Worm (Caenorhabditis elegans) whole organism, midembryonic: ENCODE measurements around the gene W09H1.1.

Experiments used
- T22C8.4 ChIP-seq: fragments of 200-800 bp; sonication (Bioruptor generic); IDR thresholded peaks from 2 replicates; pipeline ENCODE4 v1.3.6; 2022; ENCODE audit warnings: missing genetic modification characterization, missing compliant biosample characterization
- cog-1 ChIP-seq: sonication (generic microtip); optimal IDR thresholded peaks from 2 replicates; lab custom pipeline; 2016; ENCODE audit warnings: missing genetic modification characterization, missing compliant biosample characterization
- flt-1 ChIP-seq: fragments of 200-800 bp; sonication (Bioruptor generic); IDR thresholded peaks from 2 replicates; pipeline ENCODE4 v1.3.6; 2022; ENCODE audit warnings: missing genetic modification characterization, missing compliant biosample characterization
- klf-2 ChIP-seq: fragments of 200-800 bp; sonication (Bioruptor generic); conservative IDR thresholded peaks from 2 replicates; pipeline ENCODE4 v1.3.6; 2022; ENCODE audit warnings: missing genetic modification reagents, missing genetic modification characterization, missing compliant biosample characterization
- med-1 ChIP-seq: sonication (generic microtip); optimal IDR thresholded peaks from 2 replicates; lab custom pipeline; 2017; ENCODE audit warnings: missing genetic modification characterization, mild to moderate bottlenecking, missing compliant biosample characterization, antibody characterized with exemption, missing genetic modification reagents; ENCODE audit not compliant: insufficient read depth
- ref-1 ChIP-seq: fragments of 200-800 bp; sonication (Bioruptor generic); conservative IDR thresholded peaks from 2 replicates; pipeline ENCODE4 v1.3.6; 2022; ENCODE audit warnings: missing genetic modification reagents, missing genetic modification characterization, missing compliant biosample characterization
- tab-1 ChIP-seq: fragments of 200-800 bp; sonication (Bioruptor generic); IDR thresholded peaks from 2 replicates; pipeline ENCODE4 v1.3.6; 2022; ENCODE audit warnings: missing genetic modification characterization, missing compliant biosample characterization
- ztf-23 ChIP-seq: fragments of 200-800 bp; sonication (Bioruptor generic); IDR thresholded peaks from 2 replicates; pipeline ENCODE4 v1.3.6; 2022; ENCODE audit warnings: missing genetic modification reagents, missing genetic modification characterization, missing compliant biosample characterization
- ztf-29 ChIP-seq: fragments of 200-800 bp; sonication (Bioruptor generic); IDR thresholded peaks from 2 replicates; pipeline ENCODE4 v1.3.6; 2022; ENCODE audit warnings: missing genetic modification reagents, missing genetic modification characterization, missing compliant biosample characterization

Gene W09H1.1

DNA sequence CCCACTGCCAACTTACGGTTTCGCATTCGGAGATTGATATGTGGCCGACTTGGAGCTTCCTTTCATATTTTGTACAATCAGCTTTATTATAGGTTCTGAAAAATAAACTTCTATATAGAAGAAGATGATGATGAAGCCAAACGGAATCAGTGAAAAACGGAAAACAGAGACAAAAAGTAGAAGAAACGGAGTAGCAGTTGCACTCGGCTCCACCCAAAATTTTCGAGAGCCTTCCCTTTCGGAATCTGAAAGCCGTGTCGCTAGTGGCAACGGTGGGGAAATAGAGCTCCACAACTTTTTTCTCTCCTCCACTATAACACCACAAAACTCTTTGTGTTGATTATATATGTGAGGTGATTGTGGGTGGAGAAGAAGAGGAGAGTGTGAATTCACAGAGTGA is at the start of gene W09H1.1:
Gene W09H1.1, minus strand, starts transcription at position 101 of the 400 bp plus-strand sequence.
- TF ChIP-seq klf-2 (GFP tag; lab: Robert Waterston, UW) (no peak), ztf-29 (GFP tag; lab: Robert Waterston, UW) (no peak)

DNA sequence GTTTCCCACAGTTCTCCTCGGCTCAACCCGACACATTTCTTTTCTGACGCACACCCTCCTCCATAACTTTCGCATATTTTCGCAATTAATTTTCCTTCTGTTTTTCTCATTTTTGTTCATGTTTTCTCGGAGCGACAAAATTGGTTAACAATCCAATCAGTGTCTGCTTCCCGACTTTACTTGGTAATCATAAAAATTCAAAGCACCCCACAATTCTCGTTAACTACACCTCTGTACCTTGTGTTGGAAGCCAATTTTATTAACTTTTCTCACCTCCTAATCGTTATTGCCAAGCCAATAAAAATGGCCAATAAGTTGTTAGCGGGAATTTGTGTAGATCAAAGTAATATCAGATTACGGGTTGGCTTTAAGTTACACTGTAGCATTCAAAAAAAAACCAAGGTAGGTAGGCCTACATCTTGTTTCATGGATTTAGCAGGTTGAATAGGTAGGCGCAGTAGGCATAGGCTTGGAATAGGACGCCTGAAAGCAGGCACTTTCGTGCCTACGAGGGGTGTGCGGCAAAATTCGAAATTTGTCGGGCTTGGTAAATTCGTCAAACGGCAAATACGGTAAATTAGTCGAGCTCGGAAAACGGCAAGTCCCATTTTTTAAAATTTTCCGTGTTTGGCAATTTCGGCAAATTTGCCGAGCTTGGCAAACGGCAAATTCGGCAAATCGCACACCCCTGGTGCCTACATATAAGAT is 49.3 kb upstream of the W09H1.1 start:
- TF ChIP-seq klf-2 (GFP tag; lab: Robert Waterston, UW) (no peak), flt-1 (GFP tag; lab: Robert Waterston, UW) (no peak), cog-1 (tag; lab: Kevin White, UChicago) (no peak), med-1 (GFP tag; lab: Kevin White, UChicago) (no peak), tab-1 (GFP tag; lab: Robert Waterston, UW) (no peak), ref-1 (GFP tag; lab: Robert Waterston, UW) (no peak), ztf-29 (GFP tag; lab: Robert Waterston, UW) (no peak), T22C8.4 (GFP tag; lab: Robert Waterston, UW) (no peak), ztf-23 (GFP tag; lab: Robert Waterston, UW) (no peak)

DNA sequence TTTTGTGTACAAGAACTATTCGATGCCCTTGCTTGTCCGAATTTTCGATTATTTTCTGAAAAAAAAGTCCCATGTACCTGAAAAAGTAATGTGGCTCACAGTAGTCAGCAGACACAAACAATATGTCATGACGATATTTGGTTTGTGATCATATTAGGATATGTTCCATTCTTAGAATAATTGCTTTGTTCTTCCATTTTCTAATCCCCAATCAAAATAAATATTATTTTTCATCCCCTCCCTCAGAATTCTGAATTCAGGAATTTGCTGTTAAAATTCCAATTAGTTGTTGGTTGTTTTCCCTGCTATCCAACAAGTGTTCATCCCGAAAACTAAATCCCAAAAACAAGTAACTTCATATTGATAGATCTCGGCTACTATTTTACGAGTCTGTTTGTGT is 38.0 kb upstream of the W09H1.1 start:
- no peak for TF ChIP-seq T22C8.4 (GFP tag; lab: Robert Waterston, UW)
- no peak for TF ChIP-seq ztf-29 (GFP tag; lab: Robert Waterston, UW)
- no peak for TF ChIP-seq ztf-23 (GFP tag; lab: Robert Waterston, UW)
- TF ChIP-seq flt-1 (GFP tag; lab: Robert Waterston, UW) = no peak
- no peak for TF ChIP-seq cog-1 (tag; lab: Kevin White, UChicago)
- no peak for TF ChIP-seq klf-2 (GFP tag; lab: Robert Waterston, UW)
- no peak for TF ChIP-seq med-1 (GFP tag; lab: Kevin White, UChicago)
- TF ChIP-seq ref-1 (GFP tag; lab: Robert Waterston, UW) = no peak

DNA sequence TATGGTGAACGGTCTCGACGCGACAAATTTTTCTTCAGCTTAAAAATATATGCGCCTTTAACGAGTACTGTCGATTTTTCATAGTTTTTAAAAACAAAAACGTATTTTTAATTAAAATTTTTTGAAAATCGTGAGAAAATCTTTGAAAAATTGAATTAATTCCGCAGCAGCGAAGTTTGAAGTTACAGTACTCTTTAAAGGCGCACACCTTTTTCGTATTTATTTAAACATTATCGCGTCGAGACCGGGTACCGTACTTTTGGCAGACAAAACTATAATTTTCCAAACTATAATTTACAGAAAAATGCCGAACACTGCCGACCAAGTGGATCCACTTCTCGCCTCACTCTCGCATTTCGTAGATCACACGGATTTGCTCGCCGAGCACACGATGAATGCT is 34.4 kb upstream of the W09H1.1 start, which contains the start of gene F15D4.2:
Gene F15D4.2, plus strand, starts transcription at position 301 of the 400 bp plus-strand sequence.
- TF ChIP-seq cog-1 (tag; lab: Kevin White, UChicago) (no peak), ztf-23 (GFP tag; lab: Robert Waterston, UW) (no peak), klf-2 (GFP tag; lab: Robert Waterston, UW) (no peak), T22C8.4 (GFP tag; lab: Robert Waterston, UW) (no peak), tab-1 (GFP tag; lab: Robert Waterston, UW) (no peak), flt-1 (GFP tag; lab: Robert Waterston, UW) (no peak), med-1 (GFP tag; lab: Kevin White, UChicago) (no peak), ref-1 (GFP tag; lab: Robert Waterston, UW) (no peak), ztf-29 (GFP tag; lab: Robert Waterston, UW) (no peak)

DNA sequence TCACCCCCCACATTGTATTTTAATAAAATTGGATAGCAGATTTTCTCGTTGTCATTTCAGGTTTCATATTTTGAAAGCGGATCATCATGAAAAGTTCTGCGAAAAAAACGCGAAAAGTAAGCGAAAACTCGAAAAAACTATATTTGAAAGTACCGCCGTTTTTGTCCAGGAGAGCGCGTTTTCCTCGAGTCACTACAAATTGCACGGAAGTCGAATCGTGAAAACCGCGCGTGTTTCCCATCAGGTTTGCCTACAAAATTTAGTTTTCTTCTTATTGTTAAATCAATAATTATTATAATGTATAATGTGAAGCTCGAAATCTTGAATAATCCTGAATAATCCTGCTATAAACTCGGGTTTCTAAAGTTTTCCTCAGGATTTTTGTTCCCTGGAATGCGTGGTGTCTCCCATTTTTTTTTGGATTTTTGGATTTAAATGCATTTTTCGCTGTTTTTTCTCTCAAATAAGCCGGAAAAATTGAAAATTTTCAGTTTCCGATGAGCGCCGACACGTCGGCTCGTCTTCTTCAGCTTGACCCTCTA is 18.4 kb upstream of the W09H1.1 start, which contains the start of gene btf-1:
Gene btf-1, plus strand, starts transcription at position 492 of the 542 bp plus-strand sequence.
- TF ChIP-seq flt-1 (GFP tag; lab: Robert Waterston, UW) (peak; percentile 49; the same call in 1 of the 2 replicates), med-1 (GFP tag; lab: Kevin White, UChicago) (no peak), ref-1 (GFP tag; lab: Robert Waterston, UW) (no peak), cog-1 (tag; lab: Kevin White, UChicago) (peak; percentile 73), ztf-29 (GFP tag; lab: Robert Waterston, UW) (no peak), tab-1 (GFP tag; lab: Robert Waterston, UW) (no peak), klf-2 (GFP tag; lab: Robert Waterston, UW) (peak; percentile 49; the same call in 1 of the 2 replicates), ztf-23 (GFP tag; lab: Robert Waterston, UW) (peak; percentile 67; the same call in 1 of the 2 replicates), T22C8.4 (GFP tag; lab: Robert Waterston, UW) (no peak)

DNA sequence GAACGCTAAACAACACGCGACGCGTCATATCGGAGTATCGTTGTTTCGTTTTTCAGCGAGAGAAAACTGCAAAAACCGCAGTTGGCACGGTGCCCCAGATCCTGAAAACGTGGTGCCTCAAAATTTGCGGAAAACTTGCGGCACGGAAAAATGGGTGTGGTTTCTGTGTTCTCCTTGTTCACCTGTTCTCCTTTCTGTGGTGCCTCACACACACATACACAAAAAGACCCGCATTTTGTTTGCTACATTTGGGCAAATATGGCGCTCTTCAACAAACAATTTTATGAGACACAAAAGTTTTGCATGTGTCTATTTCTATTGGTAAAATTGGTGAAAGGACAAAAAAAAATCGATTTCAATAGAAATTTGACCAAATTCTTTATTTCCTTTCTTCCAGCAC is 17.5 kb upstream of the W09H1.1 start:
- TF ChIP-seq tab-1 (GFP tag; lab: Robert Waterston, UW) (no peak), T22C8.4 (GFP tag; lab: Robert Waterston, UW) (no peak), ztf-23 (GFP tag; lab: Robert Waterston, UW) (no peak), ref-1 (GFP tag; lab: Robert Waterston, UW) (no peak), ztf-29 (GFP tag; lab: Robert Waterston, UW) (no peak), flt-1 (GFP tag; lab: Robert Waterston, UW) (no peak), cog-1 (tag; lab: Kevin White, UChicago) (no peak), klf-2 (GFP tag; lab: Robert Waterston, UW) (no peak)

DNA sequence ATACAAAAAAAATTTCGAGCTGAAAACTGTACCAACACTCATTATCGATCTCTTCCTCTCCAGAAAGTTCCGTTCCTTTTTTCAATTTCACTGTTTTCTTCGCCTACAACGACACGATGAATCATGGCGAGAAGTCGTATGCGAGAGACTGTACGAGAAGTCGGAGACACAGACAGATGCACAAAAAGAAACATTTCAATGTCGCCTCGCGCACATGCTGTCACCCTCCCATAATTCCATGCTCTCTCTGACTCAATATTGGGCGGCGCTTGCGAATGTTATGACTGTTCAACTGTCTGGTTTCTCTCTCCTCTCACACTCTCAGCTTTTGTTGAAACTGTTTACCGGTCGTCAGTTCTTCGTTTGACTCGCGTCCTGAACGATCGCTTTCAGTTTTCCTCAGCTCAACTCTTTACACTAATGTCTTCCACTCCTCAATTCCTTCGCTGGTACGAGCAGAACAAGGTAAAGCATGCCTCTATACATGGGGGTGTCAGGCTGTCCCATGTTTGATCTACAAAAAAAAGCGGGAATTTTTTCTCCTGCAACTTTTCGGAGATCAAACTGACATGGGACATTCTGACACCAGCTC is 15.4 kb upstream of the W09H1.1 start:
- TF ChIP-seq med-1 (GFP tag; lab: Kevin White, UChicago) (no peak), tab-1 (GFP tag; lab: Robert Waterston, UW) (no peak), flt-1 (GFP tag; lab: Robert Waterston, UW) (no peak), ztf-23 (GFP tag; lab: Robert Waterston, UW) (no peak), ztf-29 (GFP tag; lab: Robert Waterston, UW) (no peak)

DNA sequence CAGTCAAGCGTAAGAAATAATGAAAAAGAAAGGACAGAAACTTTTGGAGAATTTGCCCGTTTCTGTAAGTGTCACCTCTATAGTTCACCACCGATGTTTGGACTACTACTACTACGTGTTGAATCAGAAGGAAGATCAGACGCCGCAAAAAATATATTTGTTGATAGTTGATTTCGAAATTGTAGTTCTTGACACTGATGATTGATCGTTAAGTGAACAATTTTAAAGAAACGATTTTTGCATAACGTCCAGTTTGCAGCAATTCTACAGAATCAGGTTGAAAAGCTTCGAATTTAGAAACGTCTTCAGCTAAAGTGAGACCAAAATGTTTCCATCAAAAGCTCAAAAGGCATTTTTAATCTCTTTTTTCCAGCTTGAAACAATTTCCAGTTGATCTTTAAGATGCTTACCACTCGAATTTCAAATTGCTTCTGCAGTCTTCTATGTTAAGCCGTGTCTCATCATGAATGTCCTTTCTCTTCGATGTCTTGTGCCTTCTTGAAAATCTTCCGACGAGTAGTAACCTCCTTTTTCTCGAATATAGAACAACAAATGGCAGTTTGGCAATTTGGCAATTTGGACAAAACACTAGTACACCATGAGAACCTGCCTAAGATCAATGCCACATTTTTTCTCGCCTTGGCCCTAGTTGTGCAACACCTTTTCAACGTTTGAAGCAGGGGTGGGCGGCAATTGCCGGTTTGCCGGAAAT is 14.5 kb upstream of the W09H1.1 start:
- no peak for TF ChIP-seq klf-2 (GFP tag; lab: Robert Waterston, UW)
- no peak for TF ChIP-seq flt-1 (GFP tag; lab: Robert Waterston, UW)
- no peak for TF ChIP-seq cog-1 (tag; lab: Kevin White, UChicago)
- TF ChIP-seq T22C8.4 (GFP tag; lab: Robert Waterston, UW) = no peak
- TF ChIP-seq med-1 (GFP tag; lab: Kevin White, UChicago) = no peak
- no peak for TF ChIP-seq ztf-23 (GFP tag; lab: Robert Waterston, UW)
- TF ChIP-seq ref-1 (GFP tag; lab: Robert Waterston, UW) = no peak
